Worm (Caenorhabditis elegans): Measurements from ENCODE around the gene R03H10.6.

The R03H10.6 gene

DNA sequence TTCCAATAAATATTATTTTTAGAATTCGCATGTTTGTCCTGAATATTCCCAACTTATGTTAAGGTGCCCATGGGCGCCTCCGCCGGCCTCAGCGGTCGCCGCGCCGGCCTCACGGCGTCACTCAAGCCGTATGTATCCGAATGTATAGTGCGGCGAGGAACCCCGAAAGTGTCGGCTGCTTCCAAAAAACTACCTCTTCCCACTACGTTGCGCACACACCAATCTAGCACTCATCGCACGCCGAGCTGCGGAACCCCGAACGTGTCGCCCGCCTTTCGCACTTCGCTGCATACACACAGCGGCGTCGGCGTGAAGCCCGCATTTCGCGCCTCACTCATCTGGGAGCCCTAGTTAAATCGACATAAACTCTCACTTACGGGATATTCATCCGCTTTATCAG lies 5.5 kb downstream of the R03H10.6 start:
- TF ChIP-seq nhr-2 (tag; optimal IDR thresholded peaks at IDR 0.05) (no peak), sptf-1 (tag; optimal IDR thresholded peaks at IDR 0.05) (no peak), bed-3 (GFP tag; optimal IDR thresholded peaks at IDR 0.05) (no peak), mab-5 (tag; optimal IDR thresholded peaks at IDR 0.05) (no peak), lsy-2 (tag; optimal IDR thresholded peaks at IDR 0.05) (no peak), snpc-4 (tag; optimal IDR thresholded peaks at IDR 0.05) (no peak), elt-3 (tag; optimal IDR thresholded peaks at IDR 0.05) (no peak), unc-39 (tag; optimal IDR thresholded peaks at IDR 0.05) (no peak)

DNA sequence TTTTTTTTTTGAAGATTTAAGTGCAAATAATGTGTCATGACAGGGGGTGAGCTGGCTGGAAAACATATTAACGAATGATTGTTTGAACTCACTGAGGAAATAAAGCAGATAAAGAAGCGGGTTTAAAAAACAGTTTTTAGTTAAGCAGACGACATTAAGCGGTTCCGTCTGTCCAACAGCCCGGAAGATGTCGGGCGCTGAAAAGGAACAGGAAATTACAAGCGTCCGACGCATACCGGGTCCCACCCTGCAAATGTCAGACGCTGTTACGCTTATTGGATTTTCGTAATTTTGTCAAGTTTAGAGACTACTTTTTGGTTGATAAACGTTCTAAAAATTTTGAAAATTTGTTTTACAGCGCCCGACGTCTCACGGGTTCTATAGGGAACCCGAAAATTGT lies 13.7 kb downstream of the R03H10.6 start:
- TF ChIP-seq sptf-1 (tag; optimal IDR thresholded peaks at IDR 0.05) (no peak), nhr-76 (tag; optimal IDR thresholded peaks at IDR 0.05) (no peak), elt-3 (tag; optimal IDR thresholded peaks at IDR 0.05) (no peak), unc-62 (GFP tag; optimal IDR thresholded peaks at IDR 0.05) (no peak), lsy-2 (tag; optimal IDR thresholded peaks at IDR 0.05) (no peak), mep-1 (tag; optimal IDR thresholded peaks at IDR 0.05) (no peak)

DNA sequence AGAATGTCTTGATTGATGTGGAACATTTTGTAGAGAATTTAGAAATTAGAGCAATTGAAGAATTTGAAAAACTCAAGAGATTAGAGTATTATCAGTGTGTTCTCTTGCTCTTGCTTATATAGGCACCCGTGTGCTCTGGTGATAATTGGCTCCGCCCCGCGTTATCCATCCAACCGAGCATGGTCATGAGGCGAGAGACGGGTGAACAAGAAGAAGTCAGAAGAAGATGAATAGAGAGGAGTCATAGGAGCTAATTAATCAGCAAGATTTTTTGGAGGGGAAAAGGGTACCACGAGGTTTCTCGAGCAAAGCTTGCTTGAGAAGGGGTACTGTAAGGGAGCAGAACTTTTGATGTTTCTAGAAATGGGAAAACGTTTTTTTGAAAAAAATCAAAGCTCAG lies 15.5 kb downstream of the R03H10.6 start:
- TF ChIP-seq lsy-2 (tag; optimal IDR thresholded peaks at IDR 0.05), result no peak
- no peak for TF ChIP-seq mls-2 (tag; optimal IDR thresholded peaks at IDR 0.05)
- TF ChIP-seq ceh-43 (GFP tag; optimal IDR thresholded peaks at IDR 0.05), result no peak
- TF ChIP-seq pha-4 (tag; optimal IDR thresholded peaks at IDR 0.05), result no peak
- no peak for TF ChIP-seq unc-120 (tag; optimal IDR thresholded peaks at IDR 0.05; ENCODE audit: poor library complexity, severe bottlenecking)
- TF ChIP-seq zip-8 (tag; optimal IDR thresholded peaks at IDR 0.05), result no peak
- TF ChIP-seq mep-1 (tag; optimal IDR thresholded peaks at IDR 0.05), result no peak
- TF ChIP-seq nhr-2 (tag; optimal IDR thresholded peaks at IDR 0.05), result no peak
- no peak for TF ChIP-seq elt-3 (tag; optimal IDR thresholded peaks at IDR 0.05)
- TF ChIP-seq ceh-39 (tag; optimal IDR thresholded peaks at IDR 0.05), result no peak
- no peak for TF ChIP-seq ceh-83 (GFP tag; optimal IDR thresholded peaks at IDR 0.05)
- TF ChIP-seq cnd-1 (tag; optimal IDR thresholded peaks at IDR 0.05), result no peak
- TF ChIP-seq ham-2 (GFP tag; optimal IDR thresholded peaks at IDR 0.05), result no peak
- no peak for TF ChIP-seq sem-2 (GFP tag; optimal IDR thresholded peaks at IDR 0.05)
- no peak for TF ChIP-seq lin-32 (GFP tag; optimal IDR thresholded peaks at IDR 0.05)
- no peak for TF ChIP-seq blmp-1 (tag; optimal IDR thresholded peaks at IDR 0.05)

DNA sequence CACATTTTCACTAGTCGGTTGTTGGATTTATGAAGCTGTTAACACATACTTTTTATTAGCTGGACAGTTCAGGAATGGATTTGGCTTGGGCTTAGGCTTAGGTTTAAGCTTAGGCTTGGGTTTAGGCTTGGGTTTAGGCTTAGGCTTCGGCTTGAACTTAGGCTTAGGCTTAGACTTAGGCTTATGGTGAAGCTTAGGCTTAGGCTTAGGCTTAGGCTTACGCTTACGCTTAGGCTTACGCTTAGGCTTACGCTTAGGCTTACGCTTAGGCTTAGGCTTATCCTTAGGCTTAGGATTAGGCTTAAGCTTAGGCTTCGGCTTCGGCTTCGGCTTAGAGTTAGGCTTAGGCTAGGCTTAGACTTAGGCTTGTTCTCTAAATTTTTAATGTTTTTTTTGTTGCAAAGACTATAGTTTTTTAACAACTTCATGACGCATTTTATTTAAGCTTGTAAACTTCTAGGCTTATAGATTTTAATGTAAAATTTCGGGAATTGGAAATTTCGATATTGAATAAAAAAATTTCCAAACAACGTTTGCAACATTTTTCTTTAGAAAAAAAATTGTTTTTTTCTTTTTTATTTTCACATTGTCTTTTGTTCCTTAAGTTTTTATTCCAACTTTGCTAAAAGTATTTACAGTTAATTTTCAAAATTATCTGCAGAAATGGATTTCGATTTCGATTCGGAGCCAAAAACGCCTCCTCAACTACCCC lies 18.0 kb downstream of the R03H10.6 start, which contains the start of gene R03H10.2:
R03H10.2 (plus strand) TSS at position 662 of the 712 bp plus-strand sequence.
- TF ChIP-seq mep-1 (tag; optimal IDR thresholded peaks at IDR 0.05), result no peak
- TF ChIP-seq M03D4.4 (tag; optimal IDR thresholded peaks at IDR 0.05), result no peak
- no peak for TF ChIP-seq tbx-8 (GFP tag; optimal IDR thresholded peaks at IDR 0.05)
- TF ChIP-seq ham-2 (GFP tag; optimal IDR thresholded peaks at IDR 0.05), result peak; percentile 83

DNA sequence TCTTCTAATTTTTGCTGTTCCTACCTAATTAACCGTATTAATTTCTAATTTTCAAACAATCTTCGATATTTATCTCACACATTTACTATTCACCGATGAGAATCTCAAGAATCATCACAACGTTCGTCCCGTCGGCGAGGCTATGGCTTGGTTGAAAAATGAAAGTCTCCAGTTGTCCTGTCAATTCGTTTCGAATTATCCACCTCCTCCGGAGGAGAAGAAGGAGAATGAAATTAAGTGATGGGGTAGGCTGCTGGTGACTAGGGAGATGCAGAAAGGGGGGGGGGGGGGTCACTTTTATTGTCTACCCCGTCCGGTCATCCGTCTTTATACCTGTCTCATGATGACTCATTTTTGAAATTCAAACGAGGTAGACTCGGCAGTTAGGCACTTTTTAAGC lies 20.4 kb downstream of the R03H10.6 start:
- TF ChIP-seq ceh-83 (GFP tag; optimal IDR thresholded peaks at IDR 0.05) (peak; percentile 54), hlh-1 (tag; optimal IDR thresholded peaks at IDR 0.05) (no peak)

DNA sequence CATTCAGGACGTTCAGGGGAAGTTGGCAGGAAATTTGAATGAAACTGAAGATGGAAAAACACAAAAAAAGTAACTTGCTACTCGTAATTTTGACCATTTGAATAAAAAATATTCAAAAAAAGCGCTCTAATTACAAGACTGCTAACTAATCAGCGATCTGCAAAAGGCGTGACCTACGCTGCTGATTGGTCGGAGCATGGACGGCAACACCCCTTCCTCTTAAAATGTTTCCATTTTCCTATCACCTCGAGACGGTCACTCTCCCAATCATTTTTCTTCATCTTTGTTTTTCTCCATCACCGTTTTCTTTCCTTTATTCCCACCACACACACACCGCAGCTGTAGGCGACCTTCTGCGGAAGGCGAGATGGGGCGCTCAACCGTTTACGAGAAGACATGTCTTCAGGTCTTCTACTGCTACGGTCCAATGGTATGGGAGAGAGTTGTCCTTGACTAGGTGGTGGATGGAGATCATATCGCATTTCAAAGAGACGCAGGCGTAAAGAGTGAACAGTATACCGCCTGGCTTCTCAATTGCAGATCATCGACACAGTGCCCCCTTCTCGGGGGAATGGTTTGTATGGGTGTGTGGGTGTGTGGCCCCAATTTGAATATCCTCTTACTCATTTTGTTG lies 21.7 kb downstream of the R03H10.6 start:
- TF ChIP-seq elt-1 (tag; optimal IDR thresholded peaks at IDR 0.05; ENCODE audit: borderline replicate concordance, insufficient read depth) (peak; percentile 69), cnd-1 (tag; optimal IDR thresholded peaks at IDR 0.05) (no peak), tbx-8 (GFP tag; optimal IDR thresholded peaks at IDR 0.05) (no peak)

DNA sequence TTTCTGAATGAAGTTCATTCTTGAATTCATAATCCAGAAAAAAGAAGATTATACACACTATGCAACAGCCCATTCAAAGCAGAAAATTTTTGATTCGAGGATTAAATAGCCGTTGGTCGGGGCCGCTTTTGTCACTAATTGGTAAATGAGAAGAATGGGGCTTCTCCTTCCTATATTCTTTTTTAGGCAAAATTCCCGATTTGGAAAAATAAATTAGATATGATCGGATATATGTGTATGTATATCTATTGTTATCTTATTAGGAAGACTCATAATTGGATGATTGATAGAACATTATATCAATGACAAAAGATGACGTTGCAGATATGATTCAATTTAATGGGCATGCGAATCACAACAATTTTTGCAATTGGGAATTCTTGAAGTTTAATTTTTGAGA lies 23.1 kb downstream of the R03H10.6 start:
- no peak for TF ChIP-seq sem-2 (GFP tag; optimal IDR thresholded peaks at IDR 0.05)
- no peak for TF ChIP-seq elt-1 (tag; optimal IDR thresholded peaks at IDR 0.05; ENCODE audit: borderline replicate concordance, insufficient read depth)
- TF ChIP-seq unc-120 (tag; optimal IDR thresholded peaks at IDR 0.05; ENCODE audit: poor library complexity, severe bottlenecking), result no peak
- no peak for TF ChIP-seq nhr-12 (tag; optimal IDR thresholded peaks at IDR 0.05)
- no peak for TF ChIP-seq drap-1 (GFP tag; optimal IDR thresholded peaks at IDR 0.05)
- no peak for TF ChIP-seq flh-1 (GFP tag; optimal IDR thresholded peaks at IDR 0.05)
- TF ChIP-seq nhr-76 (tag; optimal IDR thresholded peaks at IDR 0.05), result no peak
- no peak for TF ChIP-seq ceh-43 (GFP tag; optimal IDR thresholded peaks at IDR 0.05)
- no peak for TF ChIP-seq pha-4 (tag; optimal IDR thresholded peaks at IDR 0.05)
- no peak for TF ChIP-seq unc-39 (tag; optimal IDR thresholded peaks at IDR 0.05)
- TF ChIP-seq mep-1 (tag; optimal IDR thresholded peaks at IDR 0.05), result no peak
- no peak for TF ChIP-seq ham-2 (GFP tag; optimal IDR thresholded peaks at IDR 0.05)
- TF ChIP-seq mab-5 (tag; optimal IDR thresholded peaks at IDR 0.05), result no peak
- no peak for TF ChIP-seq unc-62 (GFP tag; optimal IDR thresholded peaks at IDR 0.05)
- TF ChIP-seq zip-8 (tag; optimal IDR thresholded peaks at IDR 0.05), result no peak
- TF ChIP-seq sptf-1 (tag; optimal IDR thresholded peaks at IDR 0.05), result no peak
- no peak for TF ChIP-seq ceh-83 (GFP tag; optimal IDR thresholded peaks at IDR 0.05)
- no peak for TF ChIP-seq mls-2 (tag; optimal IDR thresholded peaks at IDR 0.05)
- TF ChIP-seq lin-32 (GFP tag; optimal IDR thresholded peaks at IDR 0.05), result no peak

All from whole organism, mixed stage, embryonic.